Worm (Caenorhabditis elegans) whole organism, young adult: ENCODE measurements around the gene far-4.

Source experiments
- C06A6.2 ChIP-seq: fragments of 200-800 bp; sonication (Bioruptor generic); conservative IDR thresholded peaks from 2 replicates; pipeline ENCODE4 v1.3.6; 2022; ENCODE audit warnings: missing genetic modification characterization, missing compliant biosample characterization
- D2030.7 ChIP-seq: fragments of 200-800 bp; sonication (Bioruptor generic); IDR thresholded peaks from 2 replicates; pipeline ENCODE4 v1.3.6; 2022; ENCODE audit warnings: missing genetic modification reagents, missing genetic modification characterization, missing compliant biosample characterization
- F23B12.7 ChIP-seq: sonication (generic microtip); optimal IDR thresholded peaks from 2 replicates; lab custom pipeline; 2017; ENCODE audit warnings: missing genetic modification characterization, mild to moderate bottlenecking, missing compliant biosample characterization, antibody characterized with exemption, moderate library complexity; ENCODE audit not compliant: insufficient read depth
- F37B4.10 ChIP-seq: fragments of 200-800 bp; sonication (Bioruptor generic); IDR thresholded peaks from 2 replicates; pipeline ENCODE4 v1.3.6; 2022; ENCODE audit warnings: missing genetic modification characterization, missing compliant biosample characterization
- F55B11.4 ChIP-seq: sonication (generic microtip); optimal IDR thresholded peaks from 2 replicates; lab custom pipeline; 2016; ENCODE audit warnings: missing compliant biosample characterization, missing genetic modification characterization, borderline replicate concordance; ENCODE audit not compliant: insufficient read depth
- Y53G8AR.9 ChIP-seq: fragments of 200-800 bp; sonication (Bioruptor generic); conservative IDR thresholded peaks from 2 replicates; pipeline ENCODE4 v1.3.6; 2022; ENCODE audit warnings: missing genetic modification reagents, missing genetic modification characterization, missing compliant biosample characterization
- ZK185.1 ChIP-seq: sonication (generic microtip); optimal IDR thresholded peaks from 2 replicates; lab custom pipeline; 2016; ENCODE audit warnings: mild to moderate bottlenecking, missing genetic modification characterization, missing compliant biosample characterization; ENCODE audit not compliant: poor library complexity, severe bottlenecking
- aptf-2 ChIP-seq: fragments of 200-800 bp; sonication (Bioruptor generic); conservative IDR thresholded peaks from 2 replicates; pipeline ENCODE4 v1.3.6; 2022; ENCODE audit warnings: missing genetic modification reagents, missing genetic modification characterization, missing compliant biosample characterization
- attf-5 ChIP-seq: fragments of 200-800 bp; sonication (Bioruptor generic); optimal IDR thresholded peaks from 2 replicates; lab custom pipeline; 2018; ENCODE audit warnings: mild to moderate bottlenecking, missing genetic modification characterization, missing compliant biosample characterization
- ccch-3 ChIP-seq: fragments of 200-800 bp; sonication (Bioruptor generic); optimal IDR thresholded peaks from 2 replicates; lab custom pipeline; 2018; ENCODE audit warnings: mild to moderate bottlenecking, missing genetic modification characterization, missing compliant biosample characterization
- cebp-1 ChIP-seq, 2 experiments: fragments of 200-800 bp in 1 of 2; sonication (Bioruptor generic) in 1 of 2; sonication (generic microtip) in 1 of 2; IDR thresholded peaks in 1 of 2; optimal IDR thresholded peaks in 1 of 2; 2 replicates each; pipeline versions ENCODE4 v1.3.6 to Lab custom; 2017 to 2022; ENCODE audit warnings: missing compliant biosample characterization in 2 of 2, missing genetic modification characterization in 2 of 2, mild to moderate bottlenecking in 1 of 2, missing genetic modification reagents in 1 of 2, moderate library complexity in 1 of 2
- ceh-27 ChIP-seq: fragments of 200-800 bp; sonication (Bioruptor generic); optimal IDR thresholded peaks from 2 replicates; lab custom pipeline; 2018; ENCODE audit warnings: mild to moderate bottlenecking, missing genetic modification characterization, moderate library complexity, missing compliant biosample characterization
- ceh-40 ChIP-seq: fragments of 200-800 bp; sonication (Bioruptor generic); IDR thresholded peaks from 2 replicates; pipeline ENCODE4 v1.3.6; 2022; ENCODE audit warnings: missing genetic modification characterization, missing compliant biosample characterization
- chd-7 ChIP-seq: sonication (generic microtip); optimal IDR thresholded peaks from 2 replicates; lab custom pipeline; 2016; ENCODE audit warnings: mild to moderate bottlenecking, missing genetic modification characterization, moderate library complexity, missing compliant biosample characterization
- dpff-1 ChIP-seq: sonication (generic microtip); optimal IDR thresholded peaks from 2 replicates; lab custom pipeline; 2017; ENCODE audit warnings: mild to moderate bottlenecking, missing genetic modification characterization, missing compliant biosample characterization
- ekl-4 ChIP-seq: fragments of 200-800 bp; sonication (Bioruptor generic); IDR thresholded peaks from 2 replicates; pipeline ENCODE4 v1.3.6; 2022; ENCODE audit warnings: missing genetic modification reagents, missing genetic modification characterization, missing compliant biosample characterization
- ets-4 ChIP-seq: fragments of 200-800 bp; sonication (Bioruptor generic); optimal IDR thresholded peaks from 2 replicates; lab custom pipeline; 2018; ENCODE audit warnings: mild to moderate bottlenecking, missing genetic modification characterization, missing compliant biosample characterization
- gei-17 ChIP-seq: fragments of 200-800 bp; sonication (Bioruptor generic); optimal IDR thresholded peaks from 2 replicates; lab custom pipeline; 2018; ENCODE audit warnings: mild to moderate bottlenecking, missing genetic modification characterization, missing compliant biosample characterization
- hlh-26 ChIP-seq: fragments of 200-800 bp; sonication (Bioruptor generic); conservative IDR thresholded peaks from 2 replicates; pipeline ENCODE4 v1.3.6; 2022; ENCODE audit warnings: missing genetic modification reagents, missing genetic modification characterization, missing compliant biosample characterization
- hmg-20 ChIP-seq: fragments of 200-800 bp; sonication (Bioruptor generic); IDR thresholded peaks from 2 replicates; pipeline ENCODE4 v1.3.6; 2022; ENCODE audit warnings: missing genetic modification reagents, missing genetic modification characterization, missing compliant biosample characterization
- hrde-1 ChIP-seq: sonication (generic microtip); optimal IDR thresholded peaks from 2 replicates; lab custom pipeline; 2016; ENCODE audit warnings: missing genetic modification characterization, mild to moderate bottlenecking, missing compliant biosample characterization, moderate library complexity, missing genotype, missing genetic modification reagents, borderline replicate concordance
- lag-1 ChIP-seq: fragments of 200-800 bp; sonication (Bioruptor generic); IDR thresholded peaks from 2 replicates; pipeline ENCODE4 v1.3.6; 2022; ENCODE audit warnings: missing genetic modification reagents, missing genetic modification characterization, missing compliant biosample characterization
- lin-54 ChIP-seq: fragments of 200-800 bp; sonication (Bioruptor generic); optimal IDR thresholded peaks from 2 replicates; lab custom pipeline; 2018; ENCODE audit warnings: mild to moderate bottlenecking, missing genetic modification characterization, missing compliant biosample characterization
- lir-1 ChIP-seq: fragments of 200-800 bp; sonication (Bioruptor generic); conservative IDR thresholded peaks from 2 replicates; pipeline ENCODE4 v1.3.6; 2022; ENCODE audit warnings: missing genetic modification reagents, missing genetic modification characterization, missing compliant biosample characterization
- lsl-1 ChIP-seq: fragments of 200-800 bp; sonication (Bioruptor generic); optimal IDR thresholded peaks from 2 replicates; lab custom pipeline; 2018; ENCODE audit warnings: mild to moderate bottlenecking, missing genetic modification characterization, moderate library complexity, missing compliant biosample characterization
- lsy-27 ChIP-seq: sonication (generic microtip); optimal IDR thresholded peaks from 2 replicates; lab custom pipeline; 2017; ENCODE audit warnings: missing genetic modification characterization, mild to moderate bottlenecking, missing compliant biosample characterization, antibody characterized with exemption, missing genotype, borderline replicate concordance; ENCODE audit not compliant: insufficient read depth
- mel-28 ChIP-seq: sonication (generic microtip); optimal IDR thresholded peaks from 2 replicates; lab custom pipeline; 2016; ENCODE audit warnings: borderline replicate concordance, mild to moderate bottlenecking, missing genetic modification characterization, missing compliant biosample characterization
- nfya-1 ChIP-seq: sonication (generic microtip); optimal IDR thresholded peaks from 2 replicates; lab custom pipeline; 2017; ENCODE audit warnings: antibody characterized with exemption, missing compliant biosample characterization, missing genetic modification characterization, borderline replicate concordance; ENCODE audit not compliant: insufficient read depth
- nfyb-1 ChIP-seq: fragments of 200-800 bp; sonication (Bioruptor generic); IDR thresholded peaks from 2 replicates; pipeline ENCODE4 v1.3.6; 2022; ENCODE audit warnings: missing genetic modification reagents, missing genetic modification characterization, missing compliant biosample characterization
- nhr-80 ChIP-seq: sonication (generic microtip); optimal IDR thresholded peaks from 2 replicates; lab custom pipeline; 2016; ENCODE audit warnings: missing genetic modification characterization, missing compliant biosample characterization
- pha-4 ChIP-seq: fragments of 150-350 bp; sonication (generic microtip); optimal IDR thresholded peaks from 2 replicates; lab custom pipeline; 2014; ENCODE audit warnings: missing biosample characterization, missing genetic modification reagents, missing genetic modification characterization
- rpc-1 ChIP-seq, 2 experiments: fragments of 150-350 bp in 1 of 2; sonication (generic microtip) in 1 of 2; optimal IDR thresholded peaks; 2 replicates each; lab custom pipeline; 2014 to 2018; ENCODE audit warnings: missing biosample characterization in 1 of 2, missing genetic modification characterization in 1 of 2, missing genetic modification reagents in 1 of 2, missing genotype in 1 of 2
- sdz-38 ChIP-seq: sonication (generic microtip); optimal IDR thresholded peaks from 2 replicates; lab custom pipeline; 2016; ENCODE audit warnings: missing genotype, missing genetic modification characterization, missing compliant biosample characterization
- sea-2 ChIP-seq: fragments of 200-800 bp; sonication (Bioruptor generic); IDR thresholded peaks from 2 replicates; pipeline ENCODE4 v1.3.6; 2022; ENCODE audit warnings: missing genetic modification characterization, missing compliant biosample characterization
- snpc-1.1 ChIP-seq: sonication (generic microtip); optimal IDR thresholded peaks from 2 replicates; lab custom pipeline; 2017; ENCODE audit warnings: missing genetic modification characterization, mild to moderate bottlenecking, missing compliant biosample characterization, antibody characterized with exemption, moderate library complexity, missing genotype, missing genetic modification reagents; ENCODE audit not compliant: insufficient read depth
- snpc-3.4 ChIP-seq: sonication (generic microtip); optimal IDR thresholded peaks from 2 replicates; lab custom pipeline; 2017; ENCODE audit warnings: missing genetic modification characterization, mild to moderate bottlenecking, missing compliant biosample characterization, antibody characterized with exemption, moderate library complexity, missing genotype, missing genetic modification reagents
- somi-1 ChIP-seq: fragments of 200-800 bp; sonication (Bioruptor generic); optimal IDR thresholded peaks from 2 replicates; lab custom pipeline; 2018; ENCODE audit warnings: mild to moderate bottlenecking, missing genetic modification characterization, missing compliant biosample characterization
- tbx-9 ChIP-seq: sonication (generic microtip); optimal IDR thresholded peaks from 2 replicates; lab custom pipeline; 2016; ENCODE audit warnings: borderline replicate concordance, missing genetic modification characterization, inconsistent platforms, missing compliant biosample characterization
- unc-130 ChIP-seq: sonication (generic microtip); optimal IDR thresholded peaks from 2 replicates; lab custom pipeline; 2016; ENCODE audit warnings: missing genetic modification reagents, missing genetic modification characterization, missing compliant biosample characterization
- unc-62 ChIP-seq: fragments of 150-350 bp; optimal IDR thresholded peaks from 2 replicates; lab custom pipeline; 2014; ENCODE audit warnings: missing biosample characterization, missing genetic modification reagents, missing genetic modification characterization
- zfh-2 ChIP-seq: fragments of 200-800 bp; sonication (Bioruptor generic); conservative IDR thresholded peaks from 2 replicates; pipeline ENCODE4 v1.3.6; 2022; ENCODE audit warnings: missing genetic modification reagents, missing genetic modification characterization, missing compliant biosample characterization
- ztf-18 ChIP-seq: sonication (generic microtip); optimal IDR thresholded peaks from 2 replicates; lab custom pipeline; 2016; ENCODE audit warnings: missing genotype, mild to moderate bottlenecking, missing genetic modification characterization, missing compliant biosample characterization
- ztf-28 ChIP-seq: fragments of 200-800 bp; sonication (Bioruptor generic); IDR thresholded peaks from 2 replicates; pipeline ENCODE4 v1.3.6; 2022; ENCODE audit warnings: missing genetic modification reagents, missing genetic modification characterization, missing compliant biosample characterization
- ztf-6 ChIP-seq: fragments of 200-800 bp; sonication (Bioruptor generic); IDR thresholded peaks from 2 replicates; pipeline ENCODE4 v1.3.6; 2022; ENCODE audit warnings: missing genetic modification reagents, missing genetic modification characterization, missing compliant biosample characterization

far-4 gene

DNA sequence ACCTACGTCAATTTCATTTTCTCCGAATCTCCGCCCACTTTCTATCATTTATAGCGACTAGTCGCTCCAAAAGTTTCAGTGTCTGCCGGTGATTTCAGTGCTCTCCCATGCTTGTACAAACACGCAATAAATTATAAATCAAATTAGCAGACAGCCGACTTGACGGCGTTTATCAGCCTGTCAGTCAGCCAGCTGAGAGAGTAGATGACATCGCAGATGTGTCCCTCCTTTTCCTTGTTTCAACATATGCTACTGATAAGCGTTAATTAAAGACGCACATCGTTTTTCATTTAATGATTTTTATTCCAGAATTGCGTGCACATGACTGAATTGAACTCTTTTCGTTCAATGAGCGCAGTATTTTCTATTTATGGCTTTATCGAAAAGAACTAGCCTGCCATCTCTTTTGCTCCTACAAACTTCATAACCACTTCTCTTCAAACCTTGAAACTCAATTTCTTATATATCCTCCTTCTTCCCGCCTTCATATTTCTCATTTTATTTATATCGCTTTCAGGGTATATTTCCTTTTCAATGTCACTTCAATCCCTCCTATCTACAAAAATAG lies 43.8 kb upstream of the far-4 start, which contains the start of gene lap-2 (continued):
- TF ChIP-seq tbx-9: no peak
- TF ChIP-seq ztf-6 (GFP tag; lab: Robert Waterston, UW): no peak
- TF ChIP-seq rpc-1 (optimal IDR thresholded peaks at IDR 0.05; lab: Kevin White, UChicago): no peak
- no peak for TF ChIP-seq rpc-1 (tag; optimal IDR thresholded peaks at IDR 0.05; lab: Kevin White, UChicago)
- TF ChIP-seq lag-1 (GFP tag; lab: Robert Waterston, UW): no peak
- TF ChIP-seq zfh-2 (GFP tag; lab: Robert Waterston, UW): no peak
- TF ChIP-seq lsl-1 (GFP tag; lab: Kevin White, UChicago): peak; percentile 16
- no peak for TF ChIP-seq sea-2 (GFP tag; lab: Robert Waterston, UW)
- peak; percentile 51 for TF ChIP-seq chd-7 (tag; lab: Kevin White, UChicago)
- no peak for TF ChIP-seq aptf-2 (GFP tag; lab: Robert Waterston, UW)
- TF ChIP-seq nhr-80 (tag; lab: Kevin White, UChicago): peak; percentile 82
- no peak for TF ChIP-seq pha-4

DNA sequence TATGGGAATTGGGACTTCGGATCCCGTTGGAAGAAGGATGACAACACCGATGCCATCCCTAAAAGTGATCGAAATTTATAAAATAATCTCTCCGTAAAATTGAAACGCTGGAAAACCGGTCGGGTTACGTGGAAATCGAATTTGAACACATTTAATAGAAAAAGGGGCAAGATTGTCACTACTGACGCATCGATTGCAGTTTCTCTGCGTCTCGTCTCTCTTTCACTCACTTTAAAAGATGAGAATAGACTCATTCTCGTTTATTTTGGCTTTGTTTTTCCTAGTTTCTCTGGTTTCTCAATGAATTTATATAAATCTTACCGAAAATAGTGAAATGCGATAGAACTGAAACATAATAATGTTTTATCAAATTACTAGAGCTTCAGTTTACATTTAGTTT lies 42.2 kb upstream of the far-4 start, which contains the start of gene scyl-1:
scyl-1 (minus strand) TSS at position 56 of the 400 bp plus-strand sequence.
- TF ChIP-seq gei-17 (GFP tag; lab: Kevin White, UChicago) (no peak), mel-28 (tag; lab: Kevin White, UChicago) (no peak), hlh-26 (GFP tag; lab: Robert Waterston, UW) (no peak), ets-4 (GFP tag; lab: Kevin White, UChicago) (no peak), lir-1 (GFP tag; lab: Robert Waterston, UW) (no peak), ZK185.1 (tag; lab: Kevin White, UChicago) (peak; percentile 63), lin-54 (GFP tag; lab: Kevin White, UChicago) (peak; percentile 62), ccch-3 (no peak), ekl-4 (GFP tag; lab: Robert Waterston, UW) (0 out of 2 replicates have a peak, but pooled peaks have one; percentile 48), unc-62 (GFP tag; lab: Kevin White, UChicago) (no peak), ztf-28 (GFP tag; lab: Robert Waterston, UW) (no peak), cebp-1 (GFP tag; IDR thresholded peaks at IDR 0.05; lab: Robert Waterston, UW) (no peak), cebp-1 (tag; optimal IDR thresholded peaks at IDR 0.05; lab: Kevin White, UChicago) (no peak), hrde-1 (no peak), lsy-27 (tag; lab: Kevin White, UChicago) (no peak), Y53G8AR.9 (GFP tag; lab: Robert Waterston, UW) (0 out of 2 replicates have a peak, but pooled peaks have one; percentile 55), unc-130 (no peak), dpff-1 (no peak), attf-5 (peak; percentile 6), nfyb-1 (GFP tag; lab: Robert Waterston, UW) (peak; percentile 63; the same call in 1 of the 2 replicates), snpc-3.4 (tag; lab: Kevin White, UChicago) (no peak), hmg-20 (GFP tag; lab: Robert Waterston, UW) (no peak), pha-4 (no peak), sdz-38 (tag; lab: Kevin White, UChicago) (no peak), F23B12.7 (tag; lab: Kevin White, UChicago) (peak; percentile 7), C06A6.2 (GFP tag; lab: Robert Waterston, UW) (no peak), nfya-1 (tag; lab: Kevin White, UChicago) (no peak), chd-7 (tag; lab: Kevin White, UChicago) (no peak), snpc-1.1 (tag; lab: Kevin White, UChicago) (no peak), ztf-18 (tag; lab: Kevin White, UChicago) (peak; percentile 90), somi-1 (no peak), ceh-27 (peak; percentile 27), F37B4.10 (GFP tag; lab: Robert Waterston, UW) (no peak), F55B11.4 (no peak), sea-2 (GFP tag; lab: Robert Waterston, UW) (no peak), D2030.7 (GFP tag; lab: Robert Waterston, UW) (no peak), ceh-40 (GFP tag; lab: Robert Waterston, UW) (no peak)
